Worm (Caenorhabditis elegans): ENCODE data around the gene srh-98.

The srh-98 gene

ce11 chrV:16202618-16203017 is 32.9 kb downstream of the srh-98 start, which contains the start of gene F11A5.18:
F11A5.18 (plus strand) TSS chrV:16202918.
- TF ChIP-seq nhr-6 (tag; optimal IDR thresholded peaks at IDR 0.05), result no peak

- TF ChIP-seq nhr-6 (tag; optimal IDR thresholded peaks at IDR 0.05) (no peak), gmeb-1 (tag; optimal IDR thresholded peaks at IDR 0.05) (no peak), nhr-237 (tag; optimal IDR thresholded peaks at IDR 0.05) (no peak), lin-11 (tag; optimal IDR thresholded peaks at IDR 0.05) (no peak), skn-1 (tag; optimal IDR thresholded peaks at IDR 0.05) (no peak), C34F6.9 (tag; optimal IDR thresholded peaks at IDR 0.05) (no peak), ceh-16 (tag; optimal IDR thresholded peaks at IDR 0.05) (no peak), lsy-2 (tag; optimal IDR thresholded peaks at IDR 0.05) (no peak), nhr-21 (tag; optimal IDR thresholded peaks at IDR 0.05) (no peak), unc-39 (tag; optimal IDR thresholded peaks at IDR 0.05) (no peak), nhr-10 (tag; optimal IDR thresholded peaks at IDR 0.05) (no peak), aly-2 (tag; optimal IDR thresholded peaks at IDR 0.05) (no peak), elt-3 (tag; optimal IDR thresholded peaks at IDR 0.05) (no peak), mab-5 (tag; optimal IDR thresholded peaks at IDR 0.05) (no peak)
Measured at ce11 chrV:16201730-16202129, 33.8 kb downstream of the srh-98 start, which contains the start of gene F11A5.17. F11A5.17 (plus strand) TSS chrV:16202030.

- TF ChIP-seq egl-27 (tag; optimal IDR thresholded peaks at IDR 0.05) (no peak), elt-1 (tag; optimal IDR thresholded peaks at IDR 0.05) (no peak), unc-39 (tag; optimal IDR thresholded peaks at IDR 0.05) (no peak), lsy-2 (tag; optimal IDR thresholded peaks at IDR 0.05) (no peak), alr-1 (tag; optimal IDR thresholded peaks at IDR 0.05) (no peak), dmd-4 (tag; optimal IDR thresholded peaks at IDR 0.05) (no peak), lin-11 (tag; optimal IDR thresholded peaks at IDR 0.05) (no peak), snpc-4 (tag; optimal IDR thresholded peaks at IDR 0.05) (no peak), lin-13 (GFP tag; optimal IDR thresholded peaks at IDR 0.05) (no peak), nhr-77 (tag; optimal IDR thresholded peaks at IDR 0.05) (no peak), R02D3.7 (tag; optimal IDR thresholded peaks at IDR 0.05) (no peak), sma-3 (GFP tag; optimal IDR thresholded peaks at IDR 0.05) (no peak), ztf-4 (tag; optimal IDR thresholded peaks at IDR 0.05) (no peak), ZK546.5 (tag; optimal IDR thresholded peaks at IDR 0.05) (no peak), unc-62 (GFP tag; optimal IDR thresholded peaks at IDR 0.05) (no peak), sma-9 (GFP tag; optimal IDR thresholded peaks at IDR 0.05) (no peak), sma-9 (tag; optimal IDR thresholded peaks at IDR 0.05) (no peak), C34F6.9 (tag; optimal IDR thresholded peaks at IDR 0.05) (no peak), ceh-16 (tag; optimal IDR thresholded peaks at IDR 0.05) (no peak), nhr-25 (tag; optimal IDR thresholded peaks at IDR 0.05) (no peak), mab-5 (tag; optimal IDR thresholded peaks at IDR 0.05) (no peak)
Measured at ce11 chrV:16198016-16198415, 37.5 kb downstream of the srh-98 start, which contains the start of gene F11A5.5. F11A5.5 (plus strand) TSS chrV:16198316.

ce11 chrV:16195379-16195778 is 40.2 kb downstream of the srh-98 start, which contains the start of gene rabr-3:
rabr-3 (plus strand) TSS chrV:16195679.
- TF ChIP-seq F13H6.1 (tag; optimal IDR thresholded peaks at IDR 0.05), result no peak
- TF ChIP-seq mab-5 (tag; optimal IDR thresholded peaks at IDR 0.05), result no peak
- TF ChIP-seq nhr-6 (tag; optimal IDR thresholded peaks at IDR 0.05), result no peak
- no peak for TF ChIP-seq lin-39 (tag; optimal IDR thresholded peaks at IDR 0.05)

ce11 chrV:16194639-16195038 is 40.9 kb downstream of the srh-98 start, which contains the start of gene rabr-4:
rabr-4 (plus strand) TSS chrV:16194939.
- TF ChIP-seq gmeb-1 (tag; optimal IDR thresholded peaks at IDR 0.05) (no peak), mab-5 (tag; optimal IDR thresholded peaks at IDR 0.05) (no peak), nhr-23 (tag; optimal IDR thresholded peaks at IDR 0.05) (no peak)

- TF ChIP-seq mbf-1 (tag; optimal IDR thresholded peaks at IDR 0.05), result no peak
- TF ChIP-seq F13H6.1 (tag; optimal IDR thresholded peaks at IDR 0.05), result no peak
- TF ChIP-seq lin-39 (tag; optimal IDR thresholded peaks at IDR 0.05), result no peak
- TF ChIP-seq nhr-23 (tag; optimal IDR thresholded peaks at IDR 0.05), result no peak
- TF ChIP-seq blmp-1 (tag; optimal IDR thresholded peaks at IDR 0.05; ENCODE audit: insufficient read depth), result no peak
- no peak for TF ChIP-seq ztf-11 (tag; optimal IDR thresholded peaks at IDR 0.05)
- no peak for TF ChIP-seq unc-39 (tag; optimal IDR thresholded peaks at IDR 0.05)
- no peak for TF ChIP-seq sma-9 (GFP tag; optimal IDR thresholded peaks at IDR 0.05)
- TF ChIP-seq sma-9 (tag; optimal IDR thresholded peaks at IDR 0.05), result no peak
- no peak for TF ChIP-seq ztf-1 (GFP tag; conservative IDR thresholded peaks at IDR 0.05)
- no peak for TF ChIP-seq skn-1 (tag; optimal IDR thresholded peaks at IDR 0.05)
- no peak for TF ChIP-seq nhr-25 (tag; optimal IDR thresholded peaks at IDR 0.05)
- TF ChIP-seq nhr-21 (tag; optimal IDR thresholded peaks at IDR 0.05), result no peak
Measured at ce11 chrV:16192114-16192513, 43.4 kb downstream of the srh-98 start, which contains the start of gene srh-279. srh-279 (plus strand) TSS chrV:16192414.
